Worm (Caenorhabditis elegans) whole organism, young adult: ENCODE measurements around the gene Y113G7A.13.

Experiments
- C06A6.2 ChIP-seq: fragments of 200-800 bp; sonication (Bioruptor generic); conservative IDR thresholded peaks from 2 replicates; pipeline ENCODE4 v1.3.6; 2022; ENCODE audit warnings: missing genetic modification characterization, missing compliant biosample characterization
- C17E4.6 ChIP-seq: fragments of 200-800 bp; sonication (Bioruptor generic); IDR thresholded peaks from 2 replicates; pipeline ENCODE4 v1.3.6; 2022; ENCODE audit warnings: missing genetic modification reagents, missing genetic modification characterization, missing compliant biosample characterization
- D2030.7 ChIP-seq: fragments of 200-800 bp; sonication (Bioruptor generic); IDR thresholded peaks from 2 replicates; pipeline ENCODE4 v1.3.6; 2022; ENCODE audit warnings: missing genetic modification reagents, missing genetic modification characterization, missing compliant biosample characterization
- F55B11.4 ChIP-seq: sonication (generic microtip); optimal IDR thresholded peaks from 2 replicates; lab custom pipeline; 2016; ENCODE audit warnings: missing compliant biosample characterization, missing genetic modification characterization, borderline replicate concordance; ENCODE audit not compliant: insufficient read depth
- K11D2.4 ChIP-seq: fragments of 200-800 bp; sonication (Bioruptor generic); IDR thresholded peaks from 2 replicates; pipeline ENCODE4 v1.3.6; 2022; ENCODE audit warnings: missing genetic modification reagents, missing genetic modification characterization, missing compliant biosample characterization
- Y53G8AR.9 ChIP-seq: fragments of 200-800 bp; sonication (Bioruptor generic); conservative IDR thresholded peaks from 2 replicates; pipeline ENCODE4 v1.3.6; 2022; ENCODE audit warnings: missing genetic modification reagents, missing genetic modification characterization, missing compliant biosample characterization
- akir-1 ChIP-seq: fragments of 200-800 bp; sonication (Bioruptor generic); optimal IDR thresholded peaks from 2 replicates; lab custom pipeline; 2018; ENCODE audit warnings: mild to moderate bottlenecking, missing genetic modification characterization, moderate library complexity, missing compliant biosample characterization
- aptf-2 ChIP-seq: fragments of 200-800 bp; sonication (Bioruptor generic); conservative IDR thresholded peaks from 2 replicates; pipeline ENCODE4 v1.3.6; 2022; ENCODE audit warnings: missing genetic modification reagents, missing genetic modification characterization, missing compliant biosample characterization
- attf-5 ChIP-seq: fragments of 200-800 bp; sonication (Bioruptor generic); optimal IDR thresholded peaks from 2 replicates; lab custom pipeline; 2018; ENCODE audit warnings: mild to moderate bottlenecking, missing genetic modification characterization, missing compliant biosample characterization
- bed-1 ChIP-seq: fragments of 200-800 bp; sonication (Bioruptor generic); IDR thresholded peaks from 2 replicates; pipeline ENCODE4 v1.3.6; 2022; ENCODE audit warnings: missing genetic modification reagents, missing genetic modification characterization, missing compliant biosample characterization
- ceh-100 ChIP-seq: fragments of 200-800 bp; sonication (Bioruptor generic); IDR thresholded peaks from 2 replicates; pipeline ENCODE4 v1.3.6; 2022; ENCODE audit warnings: missing genetic modification reagents, missing genetic modification characterization, missing compliant biosample characterization
- ceh-40 ChIP-seq: fragments of 200-800 bp; sonication (Bioruptor generic); IDR thresholded peaks from 2 replicates; pipeline ENCODE4 v1.3.6; 2022; ENCODE audit warnings: missing genetic modification characterization, missing compliant biosample characterization
- ceh-91 ChIP-seq: fragments of 200-800 bp; sonication (Bioruptor generic); IDR thresholded peaks from 2 replicates; pipeline ENCODE4 v1.3.6; 2022; ENCODE audit warnings: missing genetic modification reagents, missing genetic modification characterization, missing compliant biosample characterization
- die-1 ChIP-seq: sonication (generic microtip); optimal IDR thresholded peaks from 2 replicates; lab custom pipeline; 2016; ENCODE audit warnings: missing genotype, mild to moderate bottlenecking, missing genetic modification characterization, missing compliant biosample characterization
- egl-44 ChIP-seq: fragments of 200-800 bp; sonication (Bioruptor generic); IDR thresholded peaks from 2 replicates; pipeline ENCODE4 v1.3.6; 2022; ENCODE audit warnings: missing genetic modification reagents, missing genetic modification characterization, missing compliant biosample characterization
- egrh-3 ChIP-seq: fragments of 200-800 bp; sonication (Bioruptor generic); IDR thresholded peaks from 2 replicates; pipeline ENCODE4 v1.3.6; 2022; ENCODE audit warnings: missing genetic modification reagents, missing genetic modification characterization, missing compliant biosample characterization
- fkh-3 ChIP-seq: sonication (generic microtip); optimal IDR thresholded peaks from 2 replicates; lab custom pipeline; 2016; ENCODE audit warnings: mild to moderate bottlenecking, missing genetic modification characterization, missing compliant biosample characterization
- gei-17 ChIP-seq: fragments of 200-800 bp; sonication (Bioruptor generic); optimal IDR thresholded peaks from 2 replicates; lab custom pipeline; 2018; ENCODE audit warnings: mild to moderate bottlenecking, missing genetic modification characterization, missing compliant biosample characterization
- hlh-12 ChIP-seq: sonication (generic microtip); optimal IDR thresholded peaks from 2 replicates; lab custom pipeline; 2016; ENCODE audit warnings: missing genetic modification characterization, missing compliant biosample characterization
- hlh-26 ChIP-seq: fragments of 200-800 bp; sonication (Bioruptor generic); conservative IDR thresholded peaks from 2 replicates; pipeline ENCODE4 v1.3.6; 2022; ENCODE audit warnings: missing genetic modification reagents, missing genetic modification characterization, missing compliant biosample characterization
- hmg-20 ChIP-seq: fragments of 200-800 bp; sonication (Bioruptor generic); IDR thresholded peaks from 2 replicates; pipeline ENCODE4 v1.3.6; 2022; ENCODE audit warnings: missing genetic modification reagents, missing genetic modification characterization, missing compliant biosample characterization
- lin-26 ChIP-seq: fragments of 200-800 bp; sonication (Bioruptor generic); IDR thresholded peaks from 2 replicates; pipeline ENCODE4 v1.3.6; 2022; ENCODE audit warnings: missing genetic modification reagents, missing genetic modification characterization, missing compliant biosample characterization
- lin-40 ChIP-seq: sonication (generic microtip); optimal IDR thresholded peaks from 2 replicates; lab custom pipeline; 2016; ENCODE audit warnings: missing genetic modification characterization, mild to moderate bottlenecking, missing compliant biosample characterization, missing genotype, missing genetic modification reagents
- lin-54 ChIP-seq: fragments of 200-800 bp; sonication (Bioruptor generic); optimal IDR thresholded peaks from 2 replicates; lab custom pipeline; 2018; ENCODE audit warnings: mild to moderate bottlenecking, missing genetic modification characterization, missing compliant biosample characterization
- mxl-1 ChIP-seq: sonication (generic microtip); optimal IDR thresholded peaks from 2 replicates; lab custom pipeline; 2016; ENCODE audit warnings: missing genetic modification characterization, missing compliant biosample characterization
- nfya-2 ChIP-seq: fragments of 200-800 bp; sonication (Bioruptor generic); IDR thresholded peaks from 2 replicates; pipeline ENCODE4 v1.3.6; 2022; ENCODE audit warnings: missing genetic modification reagents, missing genetic modification characterization, missing compliant biosample characterization
- nhr-80 ChIP-seq: sonication (generic microtip); optimal IDR thresholded peaks from 2 replicates; lab custom pipeline; 2016; ENCODE audit warnings: missing genetic modification characterization, missing compliant biosample characterization
- rpc-1 ChIP-seq, 2 experiments: fragments of 150-350 bp in 1 of 2; sonication (generic microtip) in 1 of 2; optimal IDR thresholded peaks; 2 replicates each; lab custom pipeline; 2014 to 2018; ENCODE audit warnings: missing biosample characterization in 1 of 2, missing genetic modification characterization in 1 of 2, missing genetic modification reagents in 1 of 2, missing genotype in 1 of 2
- sea-2 ChIP-seq: fragments of 200-800 bp; sonication (Bioruptor generic); IDR thresholded peaks from 2 replicates; pipeline ENCODE4 v1.3.6; 2022; ENCODE audit warnings: missing genetic modification characterization, missing compliant biosample characterization
- sptf-2 ChIP-seq: fragments of 200-800 bp; sonication (Bioruptor generic); optimal IDR thresholded peaks from 2 replicates; lab custom pipeline; 2018; ENCODE audit warnings: mild to moderate bottlenecking, missing genetic modification characterization, missing compliant biosample characterization
- tbp1 ChIP-seq: fragments of 200-800 bp; sonication (Bioruptor generic); optimal IDR thresholded peaks from 2 replicates; lab custom pipeline; 2018; ENCODE audit warnings: mild to moderate bottlenecking, missing genetic modification characterization, missing compliant biosample characterization
- tbx-9 ChIP-seq: sonication (generic microtip); optimal IDR thresholded peaks from 2 replicates; lab custom pipeline; 2016; ENCODE audit warnings: borderline replicate concordance, missing genetic modification characterization, inconsistent platforms, missing compliant biosample characterization
- unc-130 ChIP-seq: sonication (generic microtip); optimal IDR thresholded peaks from 2 replicates; lab custom pipeline; 2016; ENCODE audit warnings: missing genetic modification reagents, missing genetic modification characterization, missing compliant biosample characterization
- zfh-2 ChIP-seq: fragments of 200-800 bp; sonication (Bioruptor generic); conservative IDR thresholded peaks from 2 replicates; pipeline ENCODE4 v1.3.6; 2022; ENCODE audit warnings: missing genetic modification reagents, missing genetic modification characterization, missing compliant biosample characterization
- zim-3 ChIP-seq: sonication (generic microtip); optimal IDR thresholded peaks from 2 replicates; lab custom pipeline; 2017; ENCODE audit warnings: mild to moderate bottlenecking, missing genetic modification characterization, moderate library complexity, missing compliant biosample characterization
- ztf-3 ChIP-seq: fragments of 200-800 bp; sonication (Bioruptor generic); optimal IDR thresholded peaks from 2 replicates; lab custom pipeline; 2018; ENCODE audit warnings: mild to moderate bottlenecking, missing genetic modification characterization, missing compliant biosample characterization

The Y113G7A.13 gene

ce11 chrV:20147662-20148245 is at the start of gene Y113G7A.13:
Gene Y113G7A.13 (plus strand): TSS chrV:20148195.
- TF ChIP-seq sptf-2 (no peak), nhr-80 (tag; lab: Kevin White, UChicago) (peak; percentile 79), attf-5 (GFP tag; lab: Kevin White, UChicago) (peak; percentile 41), D2030.7 (GFP tag; lab: Robert Waterston, UW) (no peak)

ce11 chrV:20104417-20104816 is 43.6 kb upstream of the Y113G7A.13 start:
- TF ChIP-seq C06A6.2 (no peak), ztf-3 (no peak)
- TF ChIP-seq, all 124 proteins: peak for 0

ce11 chrV:20105210-20105793 is 42.7 kb upstream of the Y113G7A.13 start:
- TF ChIP-seq unc-130 (GFP tag; lab: Kevin White, UChicago), result no peak
- no peak for TF ChIP-seq egrh-3 (GFP tag; lab: Robert Waterston, UW)
- no peak for TF ChIP-seq fkh-3 (tag; lab: Kevin White, UChicago)
- no peak for TF ChIP-seq sea-2 (GFP tag; lab: Robert Waterston, UW)
- TF ChIP-seq C17E4.6, result no peak
- no peak for TF ChIP-seq ceh-91 (GFP tag; lab: Robert Waterston, UW)
- no peak for TF ChIP-seq hmg-20 (GFP tag; lab: Robert Waterston, UW)
- TF ChIP-seq lin-40 (tag; lab: Kevin White, UChicago), result no peak
- no peak for TF ChIP-seq F55B11.4
- no peak for TF ChIP-seq egl-44 (GFP tag; lab: Robert Waterston, UW)
- no peak for TF ChIP-seq lin-26 (GFP tag; lab: Robert Waterston, UW)
- TF ChIP-seq hlh-26 (GFP tag; lab: Robert Waterston, UW), result no peak
- no peak for TF ChIP-seq aptf-2 (GFP tag; lab: Robert Waterston, UW)
- TF ChIP-seq K11D2.4 (GFP tag; lab: Robert Waterston, UW), result no peak
- TF ChIP-seq ceh-100 (GFP tag; lab: Robert Waterston, UW), result no peak

- TF ChIP-seq tbp1 (GFP tag; lab: Kevin White, UChicago) (peak; percentile 71), ztf-3 (no peak), rpc-1 (optimal IDR thresholded peaks at IDR 0.05; lab: Kevin White, UChicago) (peak; percentile 17), rpc-1 (tag; optimal IDR thresholded peaks at IDR 0.05; lab: Kevin White, UChicago) (peak; percentile 62)
These were observed 28.2 kb upstream of the Y113G7A.13 start for ce11 chrV:20119770-20120169.

- TF ChIP-seq zfh-2 (GFP tag; lab: Robert Waterston, UW), result peak; percentile 69
- TF ChIP-seq egrh-3 (GFP tag; lab: Robert Waterston, UW), result no peak
These were observed 27.3 kb upstream of the Y113G7A.13 start, which contains the start of gene ncx-1 for ce11 chrV:20120623-20121165. Gene ncx-1 (minus strand): TSS chrV:20120673.

- peak; percentile 55; the same call in 1 of the 2 replicates for TF ChIP-seq zfh-2 (GFP tag; lab: Robert Waterston, UW)
- no peak for TF ChIP-seq akir-1
These were observed 25.0 kb upstream of the Y113G7A.13 start for ce11 chrV:20123010-20123409.

ce11 chrV:20123616-20124015 is 24.4 kb upstream of the Y113G7A.13 start:
- TF ChIP-seq mxl-1 (tag; lab: Kevin White, UChicago) (no peak), die-1 (no peak), ceh-40 (GFP tag; lab: Robert Waterston, UW) (no peak), hlh-12 (no peak), gei-17 (no peak), rpc-1 (optimal IDR thresholded peaks at IDR 0.05; lab: Kevin White, UChicago) (no peak), rpc-1 (tag; optimal IDR thresholded peaks at IDR 0.05; lab: Kevin White, UChicago) (peak; percentile 37), nhr-80 (tag; lab: Kevin White, UChicago) (no peak), bed-1 (GFP tag; lab: Robert Waterston, UW) (no peak), zim-3 (tag; lab: Kevin White, UChicago) (no peak), lin-54 (GFP tag; lab: Kevin White, UChicago) (no peak), nfya-2 (GFP tag; lab: Robert Waterston, UW) (no peak), tbp1 (GFP tag; lab: Kevin White, UChicago) (peak; percentile 54), fkh-3 (tag; lab: Kevin White, UChicago) (no peak), Y53G8AR.9 (no peak), tbx-9 (tag; lab: Kevin White, UChicago) (no peak)
